Worm (Caenorhabditis elegans) whole organism, L1 larva: Measurements from ENCODE around the gene fozi-1.

Experiments
- C16A3.4 ChIP-seq: fragments of 150-350 bp; optimal IDR thresholded peaks from 2 replicates; lab custom pipeline; 2014; ENCODE audit warnings: missing biosample characterization, missing genetic modification characterization
- ama-1 ChIP-seq: fragments of 150-350 bp; optimal IDR thresholded peaks from 2 replicates; lab custom pipeline; 2014
- blmp-1 ChIP-seq: fragments of 150-350 bp; optimal IDR thresholded peaks from 2 replicates; lab custom pipeline; 2014; ENCODE audit warnings: missing biosample characterization, missing genetic modification characterization
- ceh-8 ChIP-seq: fragments of 200-800 bp; sonication (Bioruptor generic); optimal IDR thresholded peaks from 2 replicates; lab custom pipeline; 2018; ENCODE audit warnings: mild to moderate bottlenecking, missing genetic modification characterization, moderate library complexity, missing compliant biosample characterization
- ceh-82 ChIP-seq, 3 experiments: fragments of 150-350 bp in 1 of 3; sonication (generic microtip) in 2 of 3; optimal IDR thresholded peaks; 2 replicates each; lab custom pipeline; 2014 to 2017; ENCODE audit warnings: missing biosample characterization in 3 of 3, missing genetic modification characterization in 3 of 3
- ces-1 ChIP-seq: fragments of 150-350 bp; optimal IDR thresholded peaks from 2 replicates; lab custom pipeline; 2014; ENCODE audit warnings: missing biosample characterization, missing genetic modification reagents, missing genetic modification characterization
- dpl-1 ChIP-seq, 3 experiments: fragments of 150-350 bp in 2 of 3; sonication (generic microtip) in 1 of 3; optimal IDR thresholded peaks; 2 replicates each; lab custom pipeline; 2014 to 2017; ENCODE audit warnings: missing biosample characterization in 3 of 3, missing genetic modification characterization in 3 of 3, missing genetic modification reagents in 3 of 3
- efl-1 ChIP-seq, 4 experiments: fragments of 150-350 bp; optimal IDR thresholded peaks in 3 of 4; peaks in 1 of 4; 1 replicate in 1 of 4; 2 replicates in 3 of 4; lab custom pipeline; 2014; ENCODE audit warnings: missing biosample characterization in 2 of 4, missing genetic modification characterization in 2 of 4, missing genetic modification reagents in 2 of 4
- egl-27 ChIP-seq, 2 experiments: fragments of 150-350 bp in 1 of 2; sonication (generic microtip); optimal IDR thresholded peaks; 3 replicates each; lab custom pipeline; 2017 to 2018; ENCODE audit warnings: missing biosample characterization in 2 of 2, missing genetic modification characterization in 2 of 2, missing genetic modification reagents in 2 of 2
- elt-2 ChIP-seq: sonication (generic microtip); optimal IDR thresholded peaks from 2 replicates; lab custom pipeline; 2016; ENCODE audit warnings: missing genetic modification characterization, mild to moderate bottlenecking, inconsistent platforms, missing compliant biosample characterization, missing genetic modification reagents
- fkh-8 ChIP-seq: sonication (generic microtip); optimal IDR thresholded peaks from 2 replicates; lab custom pipeline; 2016; ENCODE audit warnings: mild to moderate bottlenecking, missing genetic modification characterization, missing compliant biosample characterization
- fos-1 ChIP-seq: fragments of 150-350 bp; optimal IDR thresholded peaks from 2 replicates; lab custom pipeline; 2014; ENCODE audit warnings: missing biosample characterization, missing genetic modification characterization
- grh-1 ChIP-seq: fragments of 200-800 bp; sonication (Bioruptor generic); IDR thresholded peaks from 2 replicates; pipeline ENCODE4 v1.3.6; 2022; ENCODE audit warnings: missing genetic modification reagents, missing genetic modification characterization, missing compliant biosample characterization
- isw-1 ChIP-seq: fragments of 200-800 bp; sonication (Bioruptor generic); IDR thresholded peaks from 2 replicates; pipeline ENCODE4 v1.3.6; 2022; ENCODE audit warnings: missing genetic modification characterization, missing compliant biosample characterization
- jun-1 ChIP-seq: fragments of 150-350 bp; optimal IDR thresholded peaks from 2 replicates; lab custom pipeline; 2014; ENCODE audit warnings: missing biosample characterization, missing genetic modification reagents, missing genetic modification characterization
- lin-13 ChIP-seq: fragments of 150-350 bp; optimal IDR thresholded peaks from 2 replicates; lab custom pipeline; 2014; ENCODE audit warnings: missing biosample characterization, missing genetic modification reagents, missing genetic modification characterization
- lin-14 ChIP-seq: fragments of 200-800 bp; sonication (Bioruptor generic); optimal IDR thresholded peaks from 2 replicates; lab custom pipeline; 2018; ENCODE audit warnings: mild to moderate bottlenecking, missing genetic modification characterization, moderate library complexity, missing compliant biosample characterization
- lin-35 ChIP-seq, 2 experiments: fragments of 150-350 bp; optimal IDR thresholded peaks; 2 replicates each; lab custom pipeline; 2014; ENCODE audit warnings: missing biosample characterization in 2 of 2, missing genetic modification characterization in 2 of 2, missing genetic modification reagents in 2 of 2
- lsy-2 ChIP-seq, 2 experiments: fragments of 150-350 bp; optimal IDR thresholded peaks; 2 replicates each; lab custom pipeline; 2014; ENCODE audit warnings: missing biosample characterization in 2 of 2, missing genetic modification characterization in 2 of 2
- mab-9 ChIP-seq: fragments of 200-800 bp; sonication (Bioruptor generic); IDR thresholded peaks from 2 replicates; pipeline ENCODE4 v1.3.6; 2022; ENCODE audit warnings: missing genetic modification reagents, missing genetic modification characterization, missing compliant biosample characterization
- mdl-1 ChIP-seq, 2 experiments: fragments of 150-350 bp; optimal IDR thresholded peaks; 2 replicates each; lab custom pipeline; 2014 to 2017; ENCODE audit warnings: missing biosample characterization in 2 of 2, missing genetic modification characterization in 2 of 2, inconsistent platforms in 1 of 2
- nhr-20 ChIP-seq: sonication (generic microtip); optimal IDR thresholded peaks from 2 replicates; lab custom pipeline; 2016; ENCODE audit warnings: mild to moderate bottlenecking, missing genetic modification characterization, missing compliant biosample characterization
- nhr-28 ChIP-seq: fragments of 150-350 bp; optimal IDR thresholded peaks from 2 replicates; lab custom pipeline; 2014; ENCODE audit warnings: missing biosample characterization, missing genetic modification characterization
- nhr-47 ChIP-seq: sonication (generic microtip); optimal IDR thresholded peaks from 2 replicates; lab custom pipeline; 2016; ENCODE audit warnings: mild to moderate bottlenecking, missing genetic modification characterization, moderate library complexity, missing compliant biosample characterization
- nhr-71 ChIP-seq: sonication (generic microtip); optimal IDR thresholded peaks from 2 replicates; lab custom pipeline; 2016; ENCODE audit warnings: mild to moderate bottlenecking, missing genetic modification characterization, moderate library complexity, missing compliant biosample characterization
- nhr-84 ChIP-seq: sonication (generic microtip); optimal IDR thresholded peaks from 2 replicates; lab custom pipeline; 2017; ENCODE audit warnings: missing biosample characterization, missing genetic modification characterization
- nhr-85 ChIP-seq: sonication (generic microtip); peaks from one replicate; lab custom pipeline; 2016; ENCODE audit warnings: missing genetic modification characterization, inconsistent platforms, missing compliant biosample characterization
- pax-3 ChIP-seq: fragments of 200-800 bp; sonication (Bioruptor generic); optimal IDR thresholded peaks from 2 replicates; lab custom pipeline; 2018; ENCODE audit warnings: mild to moderate bottlenecking, missing genetic modification characterization, moderate library complexity, missing compliant biosample characterization
- pqm-1 ChIP-seq: sonication (generic microtip); optimal IDR thresholded peaks from 3 replicates; lab custom pipeline; 2017; ENCODE audit warnings: missing biosample characterization, missing genetic modification characterization
- rnt-1 ChIP-seq: sonication (generic microtip); optimal IDR thresholded peaks from 2 replicates; lab custom pipeline; 2016; ENCODE audit warnings: mild to moderate bottlenecking, missing genetic modification characterization, moderate library complexity, missing compliant biosample characterization
- skn-1 ChIP-seq: fragments of 150-350 bp; optimal IDR thresholded peaks from 2 replicates; lab custom pipeline; 2014; ENCODE audit warnings: missing biosample characterization, missing genetic modification characterization
- snu-23 ChIP-seq: sonication (generic microtip); optimal IDR thresholded peaks from 2 replicates; lab custom pipeline; 2016; ENCODE audit warnings: missing genetic modification characterization, missing compliant biosample characterization
- sox-4 ChIP-seq: sonication (generic microtip); optimal IDR thresholded peaks from 2 replicates; lab custom pipeline; 2016; ENCODE audit warnings: missing genetic modification characterization, missing compliant biosample characterization
- swsn-7 ChIP-seq: sonication (generic microtip); optimal IDR thresholded peaks from 2 replicates; lab custom pipeline; 2016; ENCODE audit warnings: missing genetic modification characterization, missing compliant biosample characterization
- tbx-2 ChIP-seq: sonication (generic microtip); optimal IDR thresholded peaks from 2 replicates; lab custom pipeline; 2016; ENCODE audit warnings: missing genetic modification characterization, missing compliant biosample characterization
- unc-130 ChIP-seq: fragments of 150-350 bp; optimal IDR thresholded peaks from 2 replicates; lab custom pipeline; 2017; ENCODE audit warnings: missing biosample characterization, missing genetic modification characterization, inconsistent platforms
- unc-30 ChIP-seq: sonication (generic microtip); optimal IDR thresholded peaks from 2 replicates; lab custom pipeline; 2017; ENCODE audit warnings: missing biosample characterization, missing genetic modification characterization
- unc-86 ChIP-seq: sonication (generic microtip); optimal IDR thresholded peaks from 2 replicates; lab custom pipeline; 2016; ENCODE audit warnings: missing genetic modification characterization, missing compliant biosample characterization
- unc-98 ChIP-seq: fragments of 200-800 bp; sonication (Bioruptor generic); IDR thresholded peaks from 2 replicates; pipeline ENCODE4 v1.3.6; 2022; ENCODE audit warnings: missing genetic modification characterization, missing compliant biosample characterization
- vab-15 ChIP-seq: sonication (generic microtip); optimal IDR thresholded peaks from 2 replicates; lab custom pipeline; 2017; ENCODE audit warnings: missing genotype, mild to moderate bottlenecking, missing genetic modification characterization, missing compliant biosample characterization
- xbp-1 ChIP-seq: sonication (generic microtip); optimal IDR thresholded peaks from 2 replicates; lab custom pipeline; 2016; ENCODE audit warnings: missing genetic modification characterization, missing compliant biosample characterization
- zip-4 ChIP-seq: fragments of 200-800 bp; sonication (Bioruptor generic); optimal IDR thresholded peaks from 2 replicates; lab custom pipeline; 2018; ENCODE audit warnings: mild to moderate bottlenecking, missing genetic modification characterization, moderate library complexity, missing compliant biosample characterization
- ztf-11 ChIP-seq, 2 experiments: sonication (generic microtip); optimal IDR thresholded peaks; 2 replicates each; lab custom pipeline; 2016 to 2017; ENCODE audit warnings: missing genetic modification characterization in 2 of 2, missing biosample characterization in 1 of 2, missing compliant biosample characterization in 1 of 2
- ztf-4 ChIP-seq: fragments of 150-350 bp; optimal IDR thresholded peaks from 2 replicates; lab custom pipeline; 2014; ENCODE audit warnings: missing biosample characterization, missing genetic modification characterization

fozi-1 gene

ce11 chrIII:9281480-9281879 is at the start of gene fozi-1:
TSS of gene fozi-1 (plus strand) at chrIII:9281780.
- TF ChIP-seq ces-1 = no peak
- TF ChIP-seq swsn-7 (tag; lab: Kevin White, UChicago) = no peak
- TF ChIP-seq dpl-1 (GFP tag; optimal IDR thresholded peaks at IDR 0.05; lab: Kevin White, UChicago) = no peak
- TF ChIP-seq unc-30 (tag; lab: Kevin White, UChicago) = no peak
- TF ChIP-seq vab-15 = no peak
- no peak for TF ChIP-seq blmp-1 (tag; lab: Kevin White, UChicago)
- TF ChIP-seq lin-13 = no peak
- TF ChIP-seq nhr-28 (tag; lab: Kevin White, UChicago) = no peak
- TF ChIP-seq unc-86 (tag; lab: Kevin White, UChicago) = no peak
- TF ChIP-seq pqm-1 = no peak
- TF ChIP-seq lsy-2 (tag; optimal IDR thresholded peaks at IDR 0.05; lab: Kevin White, UChicago) = no peak
- TF ChIP-seq pax-3 (tag; lab: Kevin White, UChicago) = no peak

- TF ChIP-seq xbp-1 (tag; lab: Kevin White, UChicago) (no peak), sox-4 (tag; lab: Kevin White, UChicago) (no peak), pqm-1 (no peak), zip-4 (no peak), fos-1 (tag; lab: Kevin White, UChicago) (no peak), efl-1 (optimal IDR thresholded peaks at IDR 0.05; lab: Kevin White, UChicago) (no peak), efl-1 (GFP tag; optimal IDR thresholded peaks at IDR 0.05 in 1 of 2; lab: Kevin White, UChicago) (no peak), swsn-7 (tag; lab: Kevin White, UChicago) (no peak)
Measured at ce11 chrIII:9236228-9236627, 45.4 kb upstream of the fozi-1 start, which contains the start of gene T23G5.2. TSS of gene T23G5.2 (minus strand) at chrIII:9236328.

DNA sequence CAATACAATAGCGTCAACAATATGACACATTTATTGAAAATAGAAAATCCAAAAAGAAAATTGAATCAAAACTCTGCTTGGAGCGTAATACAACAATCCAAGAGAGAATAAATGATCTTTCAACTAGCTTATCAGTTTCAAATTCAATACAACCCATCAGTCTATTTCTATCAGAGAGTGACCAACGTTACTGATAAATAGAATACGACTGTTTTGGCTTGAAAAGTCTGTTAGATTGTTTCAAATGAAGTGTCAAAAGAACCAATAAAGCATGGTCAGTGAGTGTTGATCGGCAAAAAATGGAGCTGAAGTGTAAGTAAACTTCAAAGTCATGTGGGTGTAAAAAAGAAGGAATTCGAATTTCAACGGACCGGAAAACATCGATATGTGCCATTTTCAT is 44.0 kb upstream of the fozi-1 start:
- TF ChIP-seq elt-2 (peak; percentile 44), nhr-84 (tag; lab: Kevin White, UChicago) (no peak), efl-1 (optimal IDR thresholded peaks at IDR 0.05; lab: Kevin White, UChicago) (no peak), efl-1 (GFP tag; optimal IDR thresholded peaks at IDR 0.05 in 1 of 2; lab: Kevin White, UChicago) (peak in 1 of 2 experiments; percentile 72), egl-27 (tag; optimal IDR thresholded peaks at IDR 0.05; lab: Kevin White, UChicago) (no peak)

- TF ChIP-seq tbx-2 (tag; lab: Kevin White, UChicago) = peak; percentile 14
- no peak for TF ChIP-seq mab-9 (GFP tag; lab: Robert Waterston, UW)
- TF ChIP-seq swsn-7 (tag; lab: Kevin White, UChicago) = peak; percentile 38
- peak; percentile 18 for TF ChIP-seq jun-1
- TF ChIP-seq unc-98 (GFP tag; lab: Robert Waterston, UW) = no peak
- TF ChIP-seq isw-1 = no peak
- TF ChIP-seq C16A3.4 (tag; lab: Kevin White, UChicago) = peak; percentile 31
- TF ChIP-seq dpl-1 (GFP tag; optimal IDR thresholded peaks at IDR 0.05; lab: Kevin White, UChicago) = peak in 1 of 3 experiments; percentile 26
- peak; percentile 3 for TF ChIP-seq xbp-1 (tag; lab: Kevin White, UChicago)
- TF ChIP-seq nhr-71 (tag; lab: Kevin White, UChicago) = peak; percentile 41
- peak; percentile 35 to 64 for TF ChIP-seq lsy-2 (tag; optimal IDR thresholded peaks at IDR 0.05; lab: Kevin White, UChicago)
- TF ChIP-seq skn-1 (tag; lab: Kevin White, UChicago) = peak; percentile 5
- no peak for TF ChIP-seq ztf-4 (tag; lab: Kevin White, UChicago)
- TF ChIP-seq unc-130 (tag; lab: Kevin White, UChicago) = no peak
- peak; percentile 62 for TF ChIP-seq snu-23
- TF ChIP-seq zip-4 = no peak
- peak in 1 of 3 experiments; percentile 27 for TF ChIP-seq ceh-82 (tag; optimal IDR thresholded peaks at IDR 0.05; lab: Kevin White, UChicago)
- TF ChIP-seq nhr-47 (tag; lab: Kevin White, UChicago) = peak; percentile 5
- peak; percentile 44 to 57 for TF ChIP-seq lin-35 (GFP tag; optimal IDR thresholded peaks at IDR 0.05; lab: Kevin White, UChicago)
- no peak for TF ChIP-seq ces-1
- TF ChIP-seq fkh-8 = peak; percentile 35
- no peak for TF ChIP-seq ztf-11 (tag; optimal IDR thresholded peaks at IDR 0.05; lab: Kevin White, UChicago)
- TF ChIP-seq mdl-1 (tag; optimal IDR thresholded peaks at IDR 0.05; lab: Kevin White, UChicago) = peak in 1 of 2 experiments; percentile 27
- TF ChIP-seq elt-2 = no peak
- no peak for TF ChIP-seq sox-4 (tag; lab: Kevin White, UChicago)
- TF ChIP-seq rnt-1 (tag; lab: Kevin White, UChicago) = peak; percentile 12
- TF ChIP-seq nhr-85 = peak; percentile 39
- TF ChIP-seq lin-14 = peak; percentile 76
- peak; percentile 7 for TF ChIP-seq nhr-20 (tag; lab: Kevin White, UChicago)
- TF ChIP-seq unc-30 (tag; lab: Kevin White, UChicago) = no peak
- TF ChIP-seq blmp-1 (tag; lab: Kevin White, UChicago) = peak; percentile 47
- no peak for TF ChIP-seq grh-1 (GFP tag; lab: Robert Waterston, UW)
- no peak for TF ChIP-seq ama-1 (lab: Kevin White, UChicago)
- TF ChIP-seq ceh-8 (GFP tag; lab: Kevin White, UChicago) = no peak
- TF ChIP-seq efl-1 (optimal IDR thresholded peaks at IDR 0.05; lab: Kevin White, UChicago) = peak; percentile 40 to 54
- TF ChIP-seq efl-1 (GFP tag; optimal IDR thresholded peaks at IDR 0.05 in 1 of 2; lab: Kevin White, UChicago) = peak in 1 of 2 experiments; percentile 20
Measured at ce11 chrIII:9239983-9240382, 41.6 kb upstream of the fozi-1 start, which contains the start of gene saeg-2. TSS of gene saeg-2 (plus strand) at chrIII:9240363.
